Worm (Caenorhabditis elegans): ENCODE measurements around the gene trxr-2.

DNA sequence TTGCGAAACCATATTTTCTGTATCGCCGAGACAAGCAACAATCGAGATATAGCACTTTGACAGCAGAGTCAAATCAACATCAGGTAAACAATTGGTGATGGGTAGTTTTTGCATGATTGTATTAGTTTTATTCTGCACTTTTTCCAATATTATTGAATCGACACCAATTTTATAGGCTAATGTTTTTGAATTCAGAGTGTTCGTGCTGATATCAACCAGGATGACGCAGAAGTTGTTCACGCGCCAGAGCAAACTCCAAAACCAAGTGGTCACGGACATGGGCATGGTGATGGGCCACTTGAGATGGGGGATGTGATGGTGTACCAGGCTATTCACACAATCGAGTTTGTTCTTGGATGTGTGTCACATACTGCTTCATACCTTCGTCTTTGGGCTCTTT is 3.4 kb upstream of the trxr-2 start:
- TF ChIP-seq lsy-2 (tag; optimal IDR thresholded peaks at IDR 0.05) (no peak), sptf-1 (tag; optimal IDR thresholded peaks at IDR 0.05) (no peak), nhr-28 (tag; optimal IDR thresholded peaks at IDR 0.05) (no peak), nhr-76 (tag; optimal IDR thresholded peaks at IDR 0.05) (no peak)
